Fruit fly (Drosophila melanogaster): Measurements from ENCODE around the gene SmydA-8.

dm6 chrX:2221598-2221997 lies 8.0 kb upstream of the SmydA-8 start:
- TF ChIP-seq CTCF (optimal IDR thresholded peaks at IDR 0.05) (no peak), CG8478 (optimal IDR thresholded peaks at IDR 0.05) (no peak)

Measured in S2 (cell line).